Fruit fly (Drosophila melanogaster) whole organism, embryonic: Measurements from ENCODE around the gene Cubn.
A peak's percentile ranks its signal among the peaks of the same experiment; 100 is the strongest.

Experiments
- Abd-B ChIP-seq: fragments of 200-800 bp; sonication (Bioruptor generic); optimal IDR thresholded peaks from 2 replicates; lab custom pipeline; 2018; ENCODE audit warnings: missing biosample characterization, mild to moderate bottlenecking, missing genetic modification characterization, moderate library complexity
- Bdp1 ChIP-seq: fragments of 200-800 bp; sonication (Bioruptor generic); optimal IDR thresholded peaks from 3 replicates; lab custom pipeline; 2016; ENCODE audit warnings: missing biosample characterization, missing genetic modification characterization
- CG12236 ChIP-seq: fragments of 200-800 bp; sonication (Bioruptor generic); optimal IDR thresholded peaks from 2 replicates; lab custom pipeline; 2016; ENCODE audit warnings: missing biosample characterization, missing genetic modification characterization
- CG1233 ChIP-seq: fragments of 200-800 bp; sonication (Bioruptor generic); optimal IDR thresholded peaks from 4 replicates; lab custom pipeline; 2018; ENCODE audit warnings: missing biosample characterization, mild to moderate bottlenecking, missing genetic modification characterization
- CG12769 ChIP-seq: fragments of 200-800 bp; sonication (Bioruptor generic); optimal IDR thresholded peaks from 2 replicates; lab custom pipeline; 2019; ENCODE audit warnings: missing biosample characterization, mild to moderate bottlenecking, missing genetic modification characterization, moderate library complexity
- CG14441 ChIP-seq: fragments of 200-800 bp; sonication (Bioruptor generic); IDR thresholded peaks from 2 replicates; pipeline ENCODE4 v1.3.6; 2022; ENCODE audit warnings: missing biosample characterization, missing genetic modification characterization
- CG1529 ChIP-seq: fragments of 200-800 bp; sonication (Bioruptor generic); optimal IDR thresholded peaks from 3 replicates; lab custom pipeline; 2018; ENCODE audit warnings: missing biosample characterization, missing genetic modification characterization
- CG17359 ChIP-seq: fragments of 200-800 bp; sonication (Bioruptor generic); optimal IDR thresholded peaks from 3 replicates; lab custom pipeline; 2018; ENCODE audit warnings: missing biosample characterization, mild to moderate bottlenecking, missing genetic modification characterization, moderate library complexity
- CG17361 ChIP-seq: fragments of 200-800 bp; sonication (Bioruptor generic); IDR thresholded peaks from 3 replicates; pipeline ENCODE4 v1.3.6; 2022; ENCODE audit warnings: missing biosample characterization, missing genetic modification characterization
- CG17829 ChIP-seq: fragments of 200-800 bp; optimal IDR thresholded peaks from 2 replicates; lab custom pipeline; 2019; ENCODE audit warnings: missing biosample characterization, mild to moderate bottlenecking, missing genetic modification characterization, moderate library complexity
- CG17912 ChIP-seq: fragments of 200-800 bp; sonication (Bioruptor generic); optimal IDR thresholded peaks from 2 replicates; lab custom pipeline; 2018; ENCODE audit warnings: missing biosample characterization, mild to moderate bottlenecking, missing genetic modification characterization
- CG2889 ChIP-seq: fragments of 200-800 bp; sonication (Bioruptor generic); IDR thresholded peaks from 3 replicates; pipeline ENCODE4 v1.3.6; 2022; ENCODE audit warnings: missing biosample characterization, missing genetic modification characterization
- CG3281 ChIP-seq: fragments of 200-800 bp; sonication (Bioruptor generic); optimal IDR thresholded peaks from 3 replicates; lab custom pipeline; 2017; ENCODE audit warnings: missing biosample characterization, mild to moderate bottlenecking, missing genetic modification characterization
- CG33557 ChIP-seq: fragments of 200-800 bp; sonication (Bioruptor generic); optimal IDR thresholded peaks from 2 replicates; lab custom pipeline; 2019; ENCODE audit warnings: missing biosample characterization, mild to moderate bottlenecking, missing genetic modification characterization, moderate library complexity
- CG3838 ChIP-seq: fragments of 200-800 bp; sonication (Bioruptor generic); optimal IDR thresholded peaks from 3 replicates; lab custom pipeline; 2016; ENCODE audit warnings: missing biosample characterization, missing genetic modification characterization
- CG6791 ChIP-seq: fragments of 200-800 bp; sonication (Bioruptor generic); IDR thresholded peaks from 3 replicates; pipeline ENCODE4 v1.3.6; 2022; ENCODE audit warnings: missing biosample characterization, missing genetic modification characterization; ENCODE audit not compliant: partially characterized antibody
- CG8281 ChIP-seq: fragments of 200-800 bp; sonication (Bioruptor generic); optimal IDR thresholded peaks from 2 replicates; lab custom pipeline; 2018; ENCODE audit warnings: missing biosample characterization, mild to moderate bottlenecking, missing genetic modification characterization, moderate library complexity
- CG9727 ChIP-seq: fragments of 200-800 bp; sonication (Bioruptor generic); optimal IDR thresholded peaks from 3 replicates; lab custom pipeline; 2017; ENCODE audit warnings: missing biosample characterization, mild to moderate bottlenecking, missing genetic modification characterization
- D19B ChIP-seq: fragments of 200-800 bp; sonication (Bioruptor generic); optimal IDR thresholded peaks from 2 replicates; lab custom pipeline; 2017; ENCODE audit warnings: missing biosample characterization, mild to moderate bottlenecking, missing genetic modification characterization
- GATAe ChIP-seq: fragments of 200-800 bp; sonication (Bioruptor generic); conservative IDR thresholded peaks from 2 replicates; pipeline ENCODE4 v1.3.6; 2022; ENCODE audit warnings: missing biosample characterization, missing genetic modification characterization
- Hand ChIP-seq: fragments of 200-800 bp; sonication (Bioruptor generic); optimal IDR thresholded peaks from 2 replicates; lab custom pipeline; 2017; ENCODE audit warnings: mild to moderate bottlenecking, missing biosample characterization, missing genetic modification reagents, missing genetic modification characterization
- Hr51 ChIP-seq, 2 experiments: fragments of 200-800 bp; sonication (Bioruptor generic); optimal IDR thresholded peaks; 2 replicates in 1 of 2; 3 replicates in 1 of 2; lab custom pipeline; 2016 to 2018; ENCODE audit warnings: missing biosample characterization in 2 of 2, missing genetic modification characterization in 2 of 2, mild to moderate bottlenecking in 1 of 2, moderate library complexity in 1 of 2
- NC2α ChIP-seq: fragments of 200-800 bp; sonication (Bioruptor generic); optimal IDR thresholded peaks from 2 replicates; lab custom pipeline; 2016; ENCODE audit warnings: missing biosample characterization, missing genetic modification characterization
- Pdp1 ChIP-seq, 2 experiments: fragments of 200-800 bp; sonication (Bioruptor generic); optimal IDR thresholded peaks; 3 replicates each; lab custom pipeline; 2016; ENCODE audit warnings: missing biosample characterization in 2 of 2, missing genetic modification characterization in 2 of 2, mild to moderate bottlenecking in 1 of 2, moderate library complexity in 1 of 2
- Ssrp ChIP-seq: fragments of 200-800 bp; sonication (Bioruptor generic); optimal IDR thresholded peaks from 2 replicates; lab custom pipeline; 2018; ENCODE audit warnings: missing biosample characterization, mild to moderate bottlenecking, missing genetic modification characterization, moderate library complexity
- TFAM ChIP-seq: fragments of 200-800 bp; sonication (Bioruptor generic); optimal IDR thresholded peaks from 2 replicates; lab custom pipeline; 2017; ENCODE audit warnings: missing biosample characterization, missing genetic modification characterization, inconsistent platforms
- Taf1 ChIP-seq: fragments of 200-800 bp; sonication (Bioruptor generic); IDR thresholded peaks from 2 replicates; pipeline ENCODE4 v1.3.6; 2022; ENCODE audit warnings: missing biosample characterization, missing genetic modification characterization
- ci ChIP-seq: fragments of 200-800 bp; sonication (Bioruptor generic); IDR thresholded peaks from 3 replicates; pipeline ENCODE4 v1.3.6; 2022; ENCODE audit warnings: missing biosample characterization, missing genetic modification characterization
- crol ChIP-seq: fragments of 200-800 bp; sonication (Bioruptor generic); IDR thresholded peaks from 2 replicates; pipeline ENCODE4 v1.3.6; 2022; ENCODE audit warnings: missing biosample characterization, missing genetic modification characterization
- crp ChIP-seq, 2 experiments: fragments of 200-800 bp; sonication (Bioruptor generic); optimal IDR thresholded peaks; 2 replicates in 1 of 2; 3 replicates in 1 of 2; lab custom pipeline; 2017; ENCODE audit warnings: missing biosample characterization in 2 of 2, missing genetic modification characterization in 2 of 2, mild to moderate bottlenecking in 1 of 2, moderate library complexity in 1 of 2
- da ChIP-seq: fragments of 200-800 bp; sonication (Bioruptor generic); optimal IDR thresholded peaks from 2 replicates; lab custom pipeline; 2016; ENCODE audit warnings: missing biosample characterization, missing genetic modification characterization
- emc ChIP-seq: fragments of 200-800 bp; sonication (Bioruptor generic); optimal IDR thresholded peaks from 2 replicates; lab custom pipeline; 2016; ENCODE audit warnings: missing biosample characterization, missing genetic modification characterization
- ewg ChIP-seq: fragments of 200-800 bp; sonication (Bioruptor generic); optimal IDR thresholded peaks from 3 replicates; lab custom pipeline; 2017; ENCODE audit warnings: mild to moderate bottlenecking, missing biosample characterization, missing genetic modification reagents, missing genetic modification characterization
- grau ChIP-seq: fragments of 200-800 bp; optimal IDR thresholded peaks from 3 replicates; lab custom pipeline; 2019; ENCODE audit warnings: missing biosample characterization, mild to moderate bottlenecking, missing genetic modification characterization, moderate library complexity
- ind ChIP-seq: fragments of 200-800 bp; sonication (Bioruptor generic); optimal IDR thresholded peaks from 3 replicates; lab custom pipeline; 2016; ENCODE audit warnings: missing biosample characterization, missing genetic modification characterization
- jigr1 ChIP-seq: fragments of 200-800 bp; sonication (Bioruptor generic); IDR thresholded peaks from 3 replicates; pipeline ENCODE4 v1.3.6; 2022; ENCODE audit warnings: missing biosample characterization, missing genetic modification characterization
- kay ChIP-seq: fragments of 200-800 bp; sonication (Bioruptor generic); optimal IDR thresholded peaks from 2 replicates; lab custom pipeline; 2016; ENCODE audit warnings: missing biosample characterization, missing genetic modification characterization
- maf-S ChIP-seq: fragments of 200-800 bp; sonication (Bioruptor generic); optimal IDR thresholded peaks from 2 replicates; lab custom pipeline; 2016; ENCODE audit warnings: missing biosample characterization, missing genetic modification characterization
- mirr ChIP-seq: fragments of 200-800 bp; sonication (Bioruptor generic); optimal IDR thresholded peaks from 3 replicates; lab custom pipeline; 2018; ENCODE audit warnings: missing biosample characterization, mild to moderate bottlenecking, missing genetic modification characterization
- nom ChIP-seq: fragments of 200-800 bp; sonication (Bioruptor generic); optimal IDR thresholded peaks from 2 replicates; lab custom pipeline; 2017; ENCODE audit warnings: missing biosample characterization, missing genetic modification characterization, mild to moderate bottlenecking, moderate library complexity, missing genetic modification reagents
- pan ChIP-seq, 4 experiments: fragments of >200 bp in 3 of 4; fragments of 200-800 bp in 1 of 4; sonication (Bioruptor generic) in 1 of 4; optimal IDR thresholded peaks in 3 of 4; IDR thresholded peaks in 1 of 4; 2 replicates each; pipeline versions ENCODE4 v1.3.6 to Lab custom; 2017 to 2022; ENCODE audit warnings: missing biosample characterization in 2 of 4, missing genetic modification characterization in 2 of 4, mixed read lengths in 1 of 4
- pho ChIP-seq: fragments of 200-800 bp; sonication (Bioruptor generic); optimal IDR thresholded peaks from 2 replicates; lab custom pipeline; 2016; ENCODE audit warnings: missing biosample characterization, missing genetic modification characterization
- run ChIP-seq: fragments of 200-800 bp; sonication (Bioruptor generic); optimal IDR thresholded peaks from 3 replicates; lab custom pipeline; 2018; ENCODE audit warnings: missing biosample characterization, mild to moderate bottlenecking, missing genetic modification characterization
- sc ChIP-seq, 3 experiments: fragments of >200 bp in 2 of 3; fragments of 200-800 bp in 1 of 3; sonication (Bioruptor generic) in 1 of 3; optimal IDR thresholded peaks; 2 replicates in 2 of 3; 3 replicates in 1 of 3; lab custom pipeline; 2017; ENCODE audit warnings: mild to moderate bottlenecking in 1 of 3, missing biosample characterization in 1 of 3, missing genetic modification characterization in 1 of 3, missing genetic modification reagents in 1 of 3
- sug ChIP-seq: fragments of 200-800 bp; optimal IDR thresholded peaks from 2 replicates; lab custom pipeline; 2019; ENCODE audit warnings: missing biosample characterization, mild to moderate bottlenecking, missing genetic modification characterization, moderate library complexity
- tx ChIP-seq: fragments of 200-800 bp; sonication (Bioruptor generic); optimal IDR thresholded peaks from 2 replicates; lab custom pipeline; 2016; ENCODE audit warnings: missing biosample characterization, missing genetic modification characterization
- vfl ChIP-seq: fragments of 200-800 bp; sonication (Bioruptor generic); optimal IDR thresholded peaks from 2 replicates; lab custom pipeline; 2016; ENCODE audit warnings: missing biosample characterization, missing genetic modification characterization
- wor ChIP-seq: fragments of 200-800 bp; sonication (Bioruptor generic); IDR thresholded peaks from 2 replicates; pipeline ENCODE4 v1.3.6; 2022; ENCODE audit warnings: missing biosample characterization, missing genetic modification characterization

The Cubn gene

dm6 chrX:9571208-9571607 is at the start of gene Cubn:
Gene Cubn, minus strand, starts transcription at chrX:9571308.
- no peak for TF ChIP-seq Bdp1 (GFP tag; lab: Kevin White, UChicago)
- no peak for TF ChIP-seq TFAM
- no peak for TF ChIP-seq CG33557 (GFP tag; lab: Kevin White, UChicago)
- no peak for TF ChIP-seq Taf1 (GFP tag; lab: Robert Waterston, UW)
- TF ChIP-seq maf-S (GFP tag; lab: Kevin White, UChicago) = no peak
- no peak for TF ChIP-seq mirr (GFP tag; lab: Kevin White, UChicago)
- TF ChIP-seq D19B (GFP tag; lab: Kevin White, UChicago) = no peak
- no peak for TF ChIP-seq CG6791
- TF ChIP-seq Pdp1 (GFP tag; optimal IDR thresholded peaks at IDR 0.05; lab: Kevin White, UChicago) = no peak
- no peak for TF ChIP-seq CG1529

- TF ChIP-seq CG3281 (GFP tag; lab: Kevin White, UChicago) (no peak), pho (GFP tag; lab: Kevin White, UChicago) (no peak), sug (tag; lab: Kevin White, UChicago) (peak; percentile 7), CG1233 (GFP tag; lab: Kevin White, UChicago) (no peak), ci (GFP tag; lab: Robert Waterston, UW) (0 out of 3 replicates have a peak, but pooled peaks have one; percentile 21), emc (GFP tag; lab: Kevin White, UChicago) (no peak), CG17829 (no peak), sc (optimal IDR thresholded peaks at IDR 0.05; lab: Kevin White, UChicago) (no peak), sc (GFP tag; optimal IDR thresholded peaks at IDR 0.05; lab: Kevin White, UChicago) (no peak), nom (GFP tag; lab: Kevin White, UChicago) (no peak), Hand (GFP tag; lab: Kevin White, UChicago) (no peak), tx (GFP tag; lab: Kevin White, UChicago) (no peak), CG2889 (GFP tag; lab: Robert Waterston, UW) (no peak), pan (optimal IDR thresholded peaks at IDR 0.05; lab: Kevin White, UChicago) (no peak), pan (GFP tag; optimal IDR thresholded peaks at IDR 0.05 in 1 of 2, IDR thresholded peaks at IDR 0.05 in 1 of 2) (no peak), CG14441 (GFP tag; lab: Robert Waterston, UW) (no peak), crol (GFP tag; lab: Robert Waterston, UW) (peak; percentile 52; the same call in 1 of the 2 replicates), GATAe (GFP tag; lab: Robert Waterston, UW) (peak; percentile 58; the same call in 1 of the 2 replicates), run (tag; lab: Kevin White, UChicago) (no peak), ind (GFP tag; lab: Kevin White, UChicago) (no peak), CG3838 (GFP tag; lab: Kevin White, UChicago) (no peak)
Observed at dm6 chrX:9617598-9618076, 46.5 kb upstream of the Cubn start.

dm6 chrX:9615471-9615870 is 44.4 kb upstream of the Cubn start:
- TF ChIP-seq ewg (GFP tag; lab: Kevin White, UChicago) (peak; percentile 6), crp (GFP tag; optimal IDR thresholded peaks at IDR 0.05; lab: Kevin White, UChicago) (peak in 1 of 2 experiments; percentile 28), NC2α (GFP tag; lab: Kevin White, UChicago) (no peak), CG17912 (GFP tag; lab: Kevin White, UChicago) (no peak), grau (tag; lab: Kevin White, UChicago) (peak; percentile 25), CG12769 (tag; lab: Kevin White, UChicago) (no peak), vfl (GFP tag; lab: Kevin White, UChicago) (no peak), da (GFP tag; lab: Kevin White, UChicago) (no peak), CG12236 (no peak), CG8281 (tag; lab: Kevin White, UChicago) (no peak), CG17359 (tag; lab: Kevin White, UChicago) (peak; percentile 32), Abd-B (GFP tag; lab: Kevin White, UChicago) (no peak), jigr1 (GFP tag; lab: Robert Waterston, UW) (no peak), Hr51 (GFP tag; optimal IDR thresholded peaks at IDR 0.05; lab: Kevin White, UChicago) (peak in 1 of 2 experiments; percentile 37), wor (GFP tag; lab: Robert Waterston, UW) (no peak), CG17361 (peak; percentile 70; the same call in 2 of the 3 replicates), Ssrp (tag; lab: Kevin White, UChicago) (peak; percentile 35), kay (no peak), CG9727 (peak; percentile 49)
